Worm (Caenorhabditis elegans): ENCODE measurements around the gene C55C3.7.
A peak's percentile ranks its signal among the peaks of the same experiment; 100 is the strongest.

Gene C55C3.7

DNA sequence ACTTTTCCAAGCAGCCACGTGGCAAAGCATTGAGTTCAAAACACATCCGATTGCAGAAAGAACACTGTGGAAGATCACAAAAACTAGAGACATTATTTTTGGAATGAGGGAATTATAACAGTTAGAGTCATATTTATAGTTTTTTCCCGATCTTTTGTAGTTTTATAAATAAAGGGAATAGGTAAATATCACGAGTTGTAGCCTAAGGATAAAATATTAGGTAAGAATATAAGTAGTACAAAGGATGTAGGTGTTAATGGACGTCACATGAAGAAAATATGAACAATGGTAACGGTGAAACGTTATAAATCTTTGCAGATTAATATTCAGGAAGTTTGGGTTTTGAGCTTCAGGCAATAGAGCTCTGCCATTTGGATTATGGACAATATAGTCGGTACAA lies 8.0 kb downstream of the C55C3.7 start, which contains the start of gene srd-5:
Gene srd-5 (minus strand): TSS at position 101 of the 400 bp plus-strand sequence.
- no peak for TF ChIP-seq ceh-16 (tag; optimal IDR thresholded peaks at IDR 0.05)
- no peak for TF ChIP-seq sma-9 (GFP tag; optimal IDR thresholded peaks at IDR 0.05)
- no peak for TF ChIP-seq sma-9 (tag; optimal IDR thresholded peaks at IDR 0.05)
- no peak for TF ChIP-seq nhr-237 (tag; optimal IDR thresholded peaks at IDR 0.05)
- no peak for TF ChIP-seq nhr-129 (tag; optimal IDR thresholded peaks at IDR 0.05)
- TF ChIP-seq ztf-4 (tag; optimal IDR thresholded peaks at IDR 0.05): no peak
- no peak for TF ChIP-seq ztf-1 (GFP tag; conservative IDR thresholded peaks at IDR 0.05)
- no peak for TF ChIP-seq F13H6.1 (tag; optimal IDR thresholded peaks at IDR 0.05)
- TF ChIP-seq gmeb-1 (tag; optimal IDR thresholded peaks at IDR 0.05): no peak
- no peak for TF ChIP-seq nhr-21 (tag; optimal IDR thresholded peaks at IDR 0.05)
- TF ChIP-seq unc-55 (GFP tag; optimal IDR thresholded peaks at IDR 0.05): no peak
- no peak for TF ChIP-seq alr-1 (tag; optimal IDR thresholded peaks at IDR 0.05)

DNA sequence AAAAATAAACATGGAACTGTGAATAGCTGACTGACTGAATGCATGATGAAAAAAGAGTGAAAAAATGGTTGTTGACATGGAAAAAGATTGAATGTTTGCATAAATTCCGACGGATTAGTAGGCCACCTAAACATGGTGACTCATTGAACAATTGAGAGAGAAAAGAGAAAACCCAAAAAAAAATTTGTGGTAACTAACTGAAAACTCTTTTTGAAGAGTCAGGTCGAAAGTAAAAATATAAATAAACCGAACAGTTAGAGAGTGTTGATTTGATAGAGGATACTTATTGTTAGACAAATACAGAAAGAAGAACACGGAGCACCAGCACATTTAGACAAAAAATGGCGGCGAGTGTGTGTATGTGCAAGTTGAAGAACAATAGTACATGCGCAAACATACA lies 11.1 kb downstream of the C55C3.7 start:
- TF ChIP-seq F13H6.1 (tag; optimal IDR thresholded peaks at IDR 0.05) (peak; percentile 62), lin-39 (tag; optimal IDR thresholded peaks at IDR 0.05) (no peak)

DNA sequence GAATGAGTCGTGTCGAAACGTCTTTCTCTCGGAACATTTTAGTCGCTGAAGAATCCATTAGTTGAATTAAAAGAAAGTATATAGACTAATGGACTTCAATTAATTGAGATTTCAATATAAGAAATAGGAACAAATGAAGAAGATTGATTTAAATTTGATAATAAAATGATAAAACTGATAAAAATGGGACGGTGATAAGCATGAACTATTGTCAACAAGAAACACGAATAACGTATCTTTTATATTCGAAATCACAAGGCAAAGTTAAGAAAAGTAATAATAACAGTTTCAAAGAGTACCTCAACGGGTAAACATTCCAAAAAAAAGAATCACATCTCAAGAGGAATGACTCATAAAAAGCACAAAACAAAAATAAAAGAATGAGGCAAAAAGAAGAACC lies 13.0 kb downstream of the C55C3.7 start, which contains the start of gene T19E7.6:
Gene T19E7.6 (minus strand): TSS at position 45 of the 400 bp plus-strand sequence.
- no peak for TF ChIP-seq R02D3.7 (tag; optimal IDR thresholded peaks at IDR 0.05)
- peak; percentile 33 for TF ChIP-seq fos-1 (tag; optimal IDR thresholded peaks at IDR 0.05)

DNA sequence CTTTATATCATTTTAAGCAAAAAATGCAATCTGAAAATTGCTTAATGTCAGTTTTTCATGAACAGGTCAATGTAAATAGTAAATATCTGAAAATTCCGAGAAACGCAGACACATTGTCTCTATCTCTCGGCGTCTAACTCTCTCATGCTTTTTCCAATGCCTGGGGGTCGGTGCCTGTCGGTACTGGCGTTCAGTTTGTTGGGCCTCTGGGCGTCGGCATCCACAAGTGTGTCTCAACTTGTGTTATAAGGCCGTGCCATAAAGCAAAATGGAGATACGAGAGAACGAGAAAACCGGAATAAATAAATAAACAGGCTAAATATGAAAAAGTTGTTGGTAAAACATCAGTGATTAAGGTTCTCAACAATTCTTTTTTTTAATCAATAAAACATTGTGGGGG lies 15.3 kb downstream of the C55C3.7 start:
- no peak for TF ChIP-seq nhr-6 (tag; optimal IDR thresholded peaks at IDR 0.05)
- TF ChIP-seq lsy-2 (tag; optimal IDR thresholded peaks at IDR 0.05): peak in 1 of 2 experiments; percentile 44
- no peak for TF ChIP-seq aly-2 (tag; optimal IDR thresholded peaks at IDR 0.05)
- TF ChIP-seq crh-2 (tag; optimal IDR thresholded peaks at IDR 0.05): peak; percentile 10
- no peak for TF ChIP-seq mbf-1 (tag; optimal IDR thresholded peaks at IDR 0.05)
- TF ChIP-seq sma-3 (GFP tag; optimal IDR thresholded peaks at IDR 0.05): peak; percentile 7
- no peak for TF ChIP-seq nhr-23 (tag; optimal IDR thresholded peaks at IDR 0.05)
- TF ChIP-seq sma-9 (GFP tag; optimal IDR thresholded peaks at IDR 0.05): peak; percentile 49
- TF ChIP-seq sma-9 (tag; optimal IDR thresholded peaks at IDR 0.05): no peak
- peak; percentile 21 for TF ChIP-seq nhr-129 (tag; optimal IDR thresholded peaks at IDR 0.05)
- no peak for TF ChIP-seq R02D3.7 (tag; optimal IDR thresholded peaks at IDR 0.05)
- no peak for TF ChIP-seq gmeb-1 (tag; optimal IDR thresholded peaks at IDR 0.05)
- TF ChIP-seq ztf-1 (GFP tag; conservative IDR thresholded peaks at IDR 0.05): no peak
- peak; percentile 14 for TF ChIP-seq unc-55 (GFP tag; optimal IDR thresholded peaks at IDR 0.05)
- peak; percentile 50 for TF ChIP-seq fos-1 (tag; optimal IDR thresholded peaks at IDR 0.05)
- TF ChIP-seq C34F6.9 (tag; optimal IDR thresholded peaks at IDR 0.05): peak; percentile 52
- peak; percentile 15 for TF ChIP-seq F13H6.1 (tag; optimal IDR thresholded peaks at IDR 0.05)
- TF ChIP-seq skn-1 (tag; optimal IDR thresholded peaks at IDR 0.05): peak; percentile 88
- TF ChIP-seq elt-1 (tag; optimal IDR thresholded peaks at IDR 0.05): no peak
- peak; percentile 3 for TF ChIP-seq zag-1 (tag; optimal IDR thresholded peaks at IDR 0.05)

DNA sequence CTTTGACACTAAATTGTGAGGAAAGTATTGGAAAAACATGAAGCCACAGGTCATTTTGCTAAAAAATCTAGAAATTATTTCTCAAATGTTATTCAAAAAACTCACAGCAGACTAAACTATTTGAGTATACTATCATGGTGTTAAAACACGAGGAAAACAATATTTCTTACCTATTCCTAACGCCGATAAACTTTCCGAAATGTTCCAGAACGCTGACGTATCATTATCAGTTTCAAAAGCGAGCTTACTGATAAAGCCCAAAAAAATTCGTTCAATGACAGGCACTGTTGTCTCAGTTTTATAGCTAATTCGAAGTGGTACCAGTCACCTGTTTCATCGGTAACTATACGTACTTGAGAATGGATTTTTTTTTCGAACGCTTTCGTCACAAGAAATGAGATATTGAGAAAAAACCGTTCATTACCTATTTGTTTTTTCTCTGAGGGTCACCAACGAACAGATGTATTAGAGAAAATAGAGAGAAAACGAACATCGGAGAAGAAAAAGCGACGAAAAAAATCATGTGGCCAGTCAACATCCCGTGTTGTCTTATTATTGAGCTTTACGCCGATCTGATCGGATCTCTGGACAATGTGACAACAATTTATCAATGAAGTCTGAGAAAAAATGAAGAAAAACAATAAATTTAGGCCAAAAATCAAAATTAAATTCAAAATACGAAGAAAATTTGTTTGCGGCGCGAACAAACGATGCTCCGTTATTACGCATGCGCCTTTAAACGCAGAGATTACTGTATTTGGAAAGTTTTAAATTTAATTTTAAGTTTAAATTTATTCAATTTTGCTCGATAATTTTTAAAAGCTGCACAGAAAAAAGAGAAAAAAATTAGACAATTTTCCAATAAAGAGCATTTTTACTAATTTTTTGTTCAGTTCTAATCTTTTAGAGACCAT lies 16.1 kb downstream of the C55C3.7 start:
- TF ChIP-seq nhr-77 (tag; optimal IDR thresholded peaks at IDR 0.05) (no peak), fos-1 (tag; optimal IDR thresholded peaks at IDR 0.05) (peak; percentile 56), blmp-1 (tag; optimal IDR thresholded peaks at IDR 0.05; ENCODE audit: insufficient read depth) (no peak), nhr-12 (tag; optimal IDR thresholded peaks at IDR 0.05) (no peak), lin-13 (GFP tag; optimal IDR thresholded peaks at IDR 0.05) (no peak), C34F6.9 (tag; optimal IDR thresholded peaks at IDR 0.05) (no peak), nhr-129 (tag; optimal IDR thresholded peaks at IDR 0.05) (peak; percentile 19), elt-1 (tag; optimal IDR thresholded peaks at IDR 0.05) (no peak), nhr-21 (tag; optimal IDR thresholded peaks at IDR 0.05) (no peak), skn-1 (tag; optimal IDR thresholded peaks at IDR 0.05) (peak; percentile 82), snpc-4 (tag; optimal IDR thresholded peaks at IDR 0.05) (no peak), crh-2 (tag; optimal IDR thresholded peaks at IDR 0.05) (peak; percentile 58)

Data from whole organism, L2 larva.